Fruit fly (Drosophila melanogaster): ENCODE results near the gene dysf.
A peak's percentile ranks its signal among the peaks of the same experiment; 100 is the strongest.

- TF ChIP-seq dmrt93B (GFP tag; optimal IDR thresholded peaks at IDR 0.05): peak; percentile 52
- TF ChIP-seq h (GFP tag; optimal IDR thresholded peaks at IDR 0.05): peak; percentile 87
- no peak for TF ChIP-seq CrebA (GFP tag; optimal IDR thresholded peaks at IDR 0.05; ENCODE audit: borderline replicate concordance)
- peak; percentile 76 for TF ChIP-seq psq (GFP tag; optimal IDR thresholded peaks at IDR 0.05)
- no peak for TF ChIP-seq lola (GFP tag; optimal IDR thresholded peaks at IDR 0.05)
These were observed 6.0 kb upstream of the dysf start for dm6 chr3R:26104302-26105140.
